5 worm cellular contexts compared by ENCODE assay signal in the genomic region with DNA sequence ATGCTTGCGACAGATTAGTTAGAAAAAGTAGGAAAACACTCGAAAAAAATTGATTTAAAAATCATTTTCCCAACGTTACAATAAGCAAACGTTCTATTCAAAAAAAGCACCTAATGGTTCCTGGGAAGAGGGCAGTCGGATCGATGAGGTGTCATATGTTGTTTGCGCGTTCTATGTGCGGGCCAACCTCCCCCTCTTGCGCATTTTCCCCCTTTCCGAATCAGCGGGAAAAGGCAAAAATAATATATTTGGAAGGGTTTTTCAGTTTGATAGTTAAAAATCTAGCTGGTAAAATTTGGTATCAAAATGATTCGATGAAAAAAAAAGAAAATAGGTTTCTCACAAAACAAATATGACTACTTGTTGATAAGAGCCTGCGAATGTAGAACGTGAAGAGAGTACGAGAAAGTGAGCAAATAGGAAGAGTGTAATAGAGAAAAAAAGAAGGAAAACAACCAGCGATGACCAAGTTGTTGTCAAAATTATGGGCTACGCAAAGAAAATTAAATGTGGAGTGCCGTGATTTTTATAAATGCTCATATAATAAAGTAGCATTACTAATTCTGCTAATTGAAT.
TF ChIP-seq lines count a peak whose summit lies in the region.

No protein-coding gene starts in this region.

TF ChIP-seq in whole organism, L1 larva, 84 proteins besides CTCF, POLR2A, EP300 and RAD21 (continues in another document):
- TF ChIP-seq nhr-237 (tag; optimal IDR thresholded peaks at IDR 0.05; lab: Kevin White, UChicago) (no peak), nhr-20 (tag; optimal IDR thresholded peaks at IDR 0.05; lab: Kevin White, UChicago) (peak; percentile 73), unc-130 (tag; optimal IDR thresholded peaks at IDR 0.05; lab: Kevin White, UChicago) (no peak), lir-3 (tag; optimal IDR thresholded peaks at IDR 0.05; lab: Kevin White, UChicago; ENCODE audit: poor library complexity) (no peak), fkh-4 (tag; optimal IDR thresholded peaks at IDR 0.05; lab: Kevin White, UChicago; ENCODE audit: borderline replicate concordance) (no peak), efl-3 (GFP tag; optimal IDR thresholded peaks at IDR 0.05; lab: Kevin White, UChicago) (no peak), ceh-63 (GFP tag; optimal IDR thresholded peaks at IDR 0.05; lab: Kevin White, UChicago) (no peak), lin-14 (GFP tag; optimal IDR thresholded peaks at IDR 0.05; lab: Kevin White, UChicago) (peak; percentile 89), ceh-8 (GFP tag; optimal IDR thresholded peaks at IDR 0.05; lab: Kevin White, UChicago) (no peak), swsn-7 (tag; optimal IDR thresholded peaks at IDR 0.05; lab: Kevin White, UChicago) (peak; percentile 53), hpl-2 (GFP tag; optimal IDR thresholded peaks at IDR 0.05; lab: Kevin White, UChicago) (no peak), egl-27 (tag; optimal IDR thresholded peaks at IDR 0.05; lab: Kevin White, UChicago) (no peak), snpc-4 (tag; optimal IDR thresholded peaks at IDR 0.05; lab: Kevin White, UChicago) (no peak), mep-1 (tag; optimal IDR thresholded peaks at IDR 0.05; lab: Kevin White, UChicago) (peak; percentile 43), C16A3.4 (tag; optimal IDR thresholded peaks at IDR 0.05; lab: Kevin White, UChicago) (peak; percentile 34), ceh-90 (tag; optimal IDR thresholded peaks at IDR 0.05; lab: Kevin White, UChicago) (no peak), mdl-1 (tag; optimal IDR thresholded peaks at IDR 0.05; lab: Kevin White, UChicago) (peak in 1 of 2 experiments; percentile 6)

TF ChIP-seq in whole organism, L3 larva, 47 proteins besides CTCF, POLR2A, EP300 and RAD21 (continues in another document):
- peak; percentile 40 for TF ChIP-seq elt-1 (tag; optimal IDR thresholded peaks at IDR 0.05; lab: Kevin White, UChicago)
- no peak for TF ChIP-seq ZK546.5 (tag; optimal IDR thresholded peaks at IDR 0.05; lab: Kevin White, UChicago)
- TF ChIP-seq R02D3.7 (tag; optimal IDR thresholded peaks at IDR 0.05; lab: Kevin White, UChicago) = no peak
- no peak for TF ChIP-seq fkh-2 (tag; optimal IDR thresholded peaks at IDR 0.05; lab: Kevin White, UChicago)
- no peak for TF ChIP-seq nhr-76 (tag; optimal IDR thresholded peaks at IDR 0.05; lab: Kevin White, UChicago)
- TF ChIP-seq ceh-82 (tag; optimal IDR thresholded peaks at IDR 0.05; lab: Kevin White, UChicago) = no peak
- no peak for TF ChIP-seq nhr-12 (tag; optimal IDR thresholded peaks at IDR 0.05; lab: Kevin White, UChicago)
- TF ChIP-seq egl-5 (tag; optimal IDR thresholded peaks at IDR 0.05; lab: Kevin White, UChicago) = peak; percentile 28
- no peak for TF ChIP-seq ceh-16 (tag; optimal IDR thresholded peaks at IDR 0.05; lab: Kevin White, UChicago)
- TF ChIP-seq lsy-12 (tag; optimal IDR thresholded peaks at IDR 0.05; lab: Kevin White, UChicago) = no peak
- no peak for TF ChIP-seq nhr-25 (tag; optimal IDR thresholded peaks at IDR 0.05; lab: Kevin White, UChicago)
- peak; percentile 71 for TF ChIP-seq nfya-1 (tag; optimal IDR thresholded peaks at IDR 0.05; lab: Kevin White, UChicago; ENCODE audit: insufficient read depth)
- TF ChIP-seq tbx-2 (tag; optimal IDR thresholded peaks at IDR 0.05; lab: Kevin White, UChicago) = peak; percentile 13
- TF ChIP-seq nhr-43 (tag; optimal IDR thresholded peaks at IDR 0.05; lab: Kevin White, UChicago; ENCODE audit: poor library complexity, severe bottlenecking) = no peak
- TF ChIP-seq aly-2 (tag; optimal IDR thresholded peaks at IDR 0.05; lab: Kevin White, UChicago) = no peak
- no peak for TF ChIP-seq mml-1 (tag; optimal IDR thresholded peaks at IDR 0.05; lab: Kevin White, UChicago)
- TF ChIP-seq nhr-237 (tag; optimal IDR thresholded peaks at IDR 0.05; lab: Kevin White, UChicago) = no peak
- no peak for TF ChIP-seq fos-1 (tag; optimal IDR thresholded peaks at IDR 0.05; lab: Kevin White, UChicago)

TF ChIP-seq in whole organism, early embryonic, 17 proteins besides CTCF, POLR2A, EP300 and RAD21:
- TF ChIP-seq sea-1 (GFP tag; conservative IDR thresholded peaks at IDR 0.05; lab: Robert Waterston, UW) (0 out of 2 replicates have a peak, but pooled peaks have one; percentile 64), hmg-4 (GFP tag; optimal IDR thresholded peaks at IDR 0.05; lab: Kevin White, UChicago) (peak; percentile 17), hmbx-1 (tag; optimal IDR thresholded peaks at IDR 0.05; lab: Kevin White, UChicago) (no peak), F13C5.2 (tag; optimal IDR thresholded peaks at IDR 0.05; lab: Kevin White, UChicago) (no peak), ets-7 (tag; optimal IDR thresholded peaks at IDR 0.05; lab: Kevin White, UChicago) (no peak), hnd-1 (tag; optimal IDR thresholded peaks at IDR 0.05; lab: Kevin White, UChicago) (no peak), ama-1 (optimal IDR thresholded peaks at IDR 0.05; lab: Kevin White, UChicago) (no peak), tbx-37 (GFP tag; conservative IDR thresholded peaks at IDR 0.05; lab: Robert Waterston, UW) (peak; percentile 32; the same call in 1 of the 2 replicates)

TF ChIP-seq in whole organism, midembryonic, 9 proteins besides CTCF, POLR2A, EP300 and RAD21:
- peak; percentile 51 for TF ChIP-seq cog-1 (tag; optimal IDR thresholded peaks at IDR 0.05; lab: Kevin White, UChicago)
- TF ChIP-seq tab-1 (GFP tag; IDR thresholded peaks at IDR 0.05; lab: Robert Waterston, UW) = no peak
- no peak for TF ChIP-seq klf-2 (GFP tag; conservative IDR thresholded peaks at IDR 0.05; lab: Robert Waterston, UW)
- TF ChIP-seq T22C8.4 (GFP tag; IDR thresholded peaks at IDR 0.05; lab: Robert Waterston, UW) = 0 out of 2 replicates have a peak, but pooled peaks have one; percentile 28
- no peak for TF ChIP-seq ztf-23 (GFP tag; IDR thresholded peaks at IDR 0.05; lab: Robert Waterston, UW)
- TF ChIP-seq ref-1 (GFP tag; conservative IDR thresholded peaks at IDR 0.05; lab: Robert Waterston, UW) = no peak
TF ChIP-seq in whole organism, midembryonic: peak in this region for 2.

TF ChIP-seq in whole organism, young adult, 124 proteins besides CTCF, POLR2A, EP300 and RAD21:
- TF ChIP-seq ceh-27 (GFP tag; optimal IDR thresholded peaks at IDR 0.05; lab: Kevin White, UChicago) (peak; percentile 27), Y53F4B.3 (GFP tag; IDR thresholded peaks at IDR 0.05; lab: Robert Waterston, UW) (no peak), K12H6.12 (tag; optimal IDR thresholded peaks at IDR 0.05; lab: Kevin White, UChicago) (peak; percentile 25), C06A6.2 (GFP tag; conservative IDR thresholded peaks at IDR 0.05; lab: Robert Waterston, UW) (no peak; the same call in 1 of the 2 replicates), madf-8 (GFP tag; conservative IDR thresholded peaks at IDR 0.05; lab: Robert Waterston, UW) (no peak), lin-40 (tag; optimal IDR thresholded peaks at IDR 0.05; lab: Kevin White, UChicago) (peak; percentile 44), tbx-9 (tag; optimal IDR thresholded peaks at IDR 0.05; lab: Kevin White, UChicago; ENCODE audit: borderline replicate concordance) (no peak), lin-54 (GFP tag; optimal IDR thresholded peaks at IDR 0.05; lab: Kevin White, UChicago) (no peak), nfya-2 (GFP tag; IDR thresholded peaks at IDR 0.05; lab: Robert Waterston, UW) (no peak), attf-6 (GFP tag; IDR thresholded peaks at IDR 0.05; lab: Robert Waterston, UW) (no peak), nhr-80 (tag; optimal IDR thresholded peaks at IDR 0.05; lab: Kevin White, UChicago) (peak; percentile 15), nhr-90 (tag; optimal IDR thresholded peaks at IDR 0.05; lab: Kevin White, UChicago) (no peak), efl-1 (GFP tag; optimal IDR thresholded peaks at IDR 0.05; lab: Kevin White, UChicago) (peak; percentile 20), unc-62 (GFP tag; optimal IDR thresholded peaks at IDR 0.05; lab: Kevin White, UChicago) (peak; percentile 35), T07F8.4 (tag; optimal IDR thresholded peaks at IDR 0.05; lab: Kevin White, UChicago) (no peak), hrde-1 (tag; optimal IDR thresholded peaks at IDR 0.05; lab: Kevin White, UChicago; ENCODE audit: borderline replicate concordance) (no peak), let-526 (GFP tag; IDR thresholded peaks at IDR 0.05; lab: Robert Waterston, UW) (peak; percentile 63; the same call in 1 of the 2 replicates), ztf-26 (tag; optimal IDR thresholded peaks at IDR 0.05; lab: Kevin White, UChicago) (no peak), D2030.7 (GFP tag; IDR thresholded peaks at IDR 0.05; lab: Robert Waterston, UW) (no peak), lsl-1 (GFP tag; optimal IDR thresholded peaks at IDR 0.05; lab: Kevin White, UChicago) (no peak), ztf-18 (tag; optimal IDR thresholded peaks at IDR 0.05; lab: Kevin White, UChicago) (peak; percentile 89), dpl-1 (GFP tag; optimal IDR thresholded peaks at IDR 0.05; lab: Kevin White, UChicago) (peak; percentile 15), lin-35 (GFP tag; optimal IDR thresholded peaks at IDR 0.05; lab: Kevin White, UChicago) (peak in 1 of 3 experiments; percentile 68), zim-3 (tag; optimal IDR thresholded peaks at IDR 0.05; lab: Kevin White, UChicago) (no peak), cebp-1 (GFP tag; IDR thresholded peaks at IDR 0.05; lab: Robert Waterston, UW) (no peak), cebp-1 (tag; optimal IDR thresholded peaks at IDR 0.05; lab: Kevin White, UChicago) (no peak), attf-5 (GFP tag; optimal IDR thresholded peaks at IDR 0.05; lab: Kevin White, UChicago) (peak; percentile 11), F37B4.10 (GFP tag; IDR thresholded peaks at IDR 0.05; lab: Robert Waterston, UW) (no peak), snpc-3.4 (tag; optimal IDR thresholded peaks at IDR 0.05; lab: Kevin White, UChicago) (no peak), athp-1 (tag; optimal IDR thresholded peaks at IDR 0.05; lab: Kevin White, UChicago) (no peak), ets-4 (GFP tag; optimal IDR thresholded peaks at IDR 0.05; lab: Kevin White, UChicago) (no peak)
